Worm (Caenorhabditis elegans): ENCODE results near the gene F32A5.4.

The F32A5.4 gene

ce11 chrII:7183493-7184272 is 45.3 kb upstream of the F32A5.4 start, which contains the start of gene pdl-1 (continued):
- TF ChIP-seq let-607 (tag; optimal IDR thresholded peaks at IDR 0.05) (peak; percentile 28 to 30), Y56A3A.18 (GFP tag; IDR thresholded peaks at IDR 0.05) (peak; percentile 91), hlh-26 (GFP tag; conservative IDR thresholded peaks at IDR 0.05) (0 out of 2 replicates have a peak, but pooled peaks have one; percentile 61), F52B5.7 (tag; optimal IDR thresholded peaks at IDR 0.05) (peak; percentile 94), nfya-2 (GFP tag; IDR thresholded peaks at IDR 0.05) (no peak), dpff-1 (tag; optimal IDR thresholded peaks at IDR 0.05) (peak; percentile 13), B0261.1 (tag; optimal IDR thresholded peaks at IDR 0.05) (peak; percentile 86), him-1 (tag; optimal IDR thresholded peaks at IDR 0.05) (peak; percentile 97), hmg-20 (GFP tag; IDR thresholded peaks at IDR 0.05) (peak; percentile 77), snpc-3.4 (tag; optimal IDR thresholded peaks at IDR 0.05) (peak; percentile 87), cebp-2 (GFP tag; IDR thresholded peaks at IDR 0.05) (peak; percentile 95), T26A5.8 (tag; optimal IDR thresholded peaks at IDR 0.05) (peak; percentile 79), hmg-1.2 (GFP tag; IDR thresholded peaks at IDR 0.05) (peak; percentile 78), die-1 (tag; optimal IDR thresholded peaks at IDR 0.05) (peak; percentile 96), lin-54 (GFP tag; optimal IDR thresholded peaks at IDR 0.05) (peak; percentile 78), nfya-1 (tag; optimal IDR thresholded peaks at IDR 0.05; ENCODE audit: borderline replicate concordance, insufficient read depth) (no peak), egrh-3 (GFP tag; IDR thresholded peaks at IDR 0.05) (peak; percentile 57), F23B12.7 (tag; optimal IDR thresholded peaks at IDR 0.05; ENCODE audit: insufficient read depth) (peak; percentile 54), efl-1 (GFP tag; optimal IDR thresholded peaks at IDR 0.05) (no peak), ceh-79 (tag; optimal IDR thresholded peaks at IDR 0.05) (peak; percentile 91), lin-40 (tag; optimal IDR thresholded peaks at IDR 0.05) (peak; percentile 72), T07F8.4 (tag; optimal IDR thresholded peaks at IDR 0.05) (peak; percentile 86), attf-5 (GFP tag; optimal IDR thresholded peaks at IDR 0.05) (peak; percentile 82), ZK185.1 (tag; optimal IDR thresholded peaks at IDR 0.05; ENCODE audit: poor library complexity, severe bottlenecking) (peak; percentile 94), sea-2 (GFP tag; IDR thresholded peaks at IDR 0.05) (0 out of 2 replicates have a peak, but pooled peaks have one; percentile 80), F57C9.4 (tag; optimal IDR thresholded peaks at IDR 0.05) (peak; percentile 65), ceh-40 (GFP tag; IDR thresholded peaks at IDR 0.05) (peak; percentile 91), hrde-1 (tag; optimal IDR thresholded peaks at IDR 0.05; ENCODE audit: borderline replicate concordance) (peak; percentile 83), Y95B8A.8 (GFP tag; IDR thresholded peaks at IDR 0.05) (peak; percentile 62; the same call in 1 of the 2 replicates), B0336.3 (GFP tag; IDR thresholded peaks at IDR 0.05) (no peak; the same call in 1 of the 2 replicates), ceh-58 (GFP tag; IDR thresholded peaks at IDR 0.05) (no peak), tbp1 (GFP tag; optimal IDR thresholded peaks at IDR 0.05) (peak; percentile 96), nfyb-1 (GFP tag; IDR thresholded peaks at IDR 0.05) (peak; percentile 88), egl-18 (GFP tag; IDR thresholded peaks at IDR 0.05) (0 out of 2 replicates have a peak, but pooled peaks have one; percentile 46), nhr-80 (tag; optimal IDR thresholded peaks at IDR 0.05) (peak; percentile 46), athp-1 (tag; optimal IDR thresholded peaks at IDR 0.05) (peak; percentile 84), ets-4 (GFP tag; optimal IDR thresholded peaks at IDR 0.05) (peak; percentile 62), rcor-1 (GFP tag; IDR thresholded peaks at IDR 0.05) (peak; percentile 67), nhr-27 (tag; optimal IDR thresholded peaks at IDR 0.05) (peak; percentile 84), ztf-3 (GFP tag; optimal IDR thresholded peaks at IDR 0.05) (peak; percentile 51), madf-3 (GFP tag; IDR thresholded peaks at IDR 0.05) (peak; percentile 53; the same call in 1 of the 2 replicates), dox-1 (GFP tag; IDR thresholded peaks at IDR 0.05) (peak; percentile 92), F57A8.1 (GFP tag; optimal IDR thresholded peaks at IDR 0.05) (peak; percentile 46), snpc-1.1 (tag; optimal IDR thresholded peaks at IDR 0.05; ENCODE audit: insufficient read depth) (peak; percentile 59), pbrm-1 (GFP tag; IDR thresholded peaks at IDR 0.05) (peak; percentile 88)
